Fruit fly (Drosophila melanogaster) S2 (cell line): ENCODE results near the gene CG3119.

ENCODE experiments used
- CG8478 ChIP-seq: fragments of >200 bp; optimal IDR thresholded peaks from 2 replicates; lab custom pipeline; 2018
- CTCF ChIP-seq, 2 experiments: fragments of >200 bp; optimal IDR thresholded peaks; 2 replicates each; lab custom pipeline; 2018

DNA sequence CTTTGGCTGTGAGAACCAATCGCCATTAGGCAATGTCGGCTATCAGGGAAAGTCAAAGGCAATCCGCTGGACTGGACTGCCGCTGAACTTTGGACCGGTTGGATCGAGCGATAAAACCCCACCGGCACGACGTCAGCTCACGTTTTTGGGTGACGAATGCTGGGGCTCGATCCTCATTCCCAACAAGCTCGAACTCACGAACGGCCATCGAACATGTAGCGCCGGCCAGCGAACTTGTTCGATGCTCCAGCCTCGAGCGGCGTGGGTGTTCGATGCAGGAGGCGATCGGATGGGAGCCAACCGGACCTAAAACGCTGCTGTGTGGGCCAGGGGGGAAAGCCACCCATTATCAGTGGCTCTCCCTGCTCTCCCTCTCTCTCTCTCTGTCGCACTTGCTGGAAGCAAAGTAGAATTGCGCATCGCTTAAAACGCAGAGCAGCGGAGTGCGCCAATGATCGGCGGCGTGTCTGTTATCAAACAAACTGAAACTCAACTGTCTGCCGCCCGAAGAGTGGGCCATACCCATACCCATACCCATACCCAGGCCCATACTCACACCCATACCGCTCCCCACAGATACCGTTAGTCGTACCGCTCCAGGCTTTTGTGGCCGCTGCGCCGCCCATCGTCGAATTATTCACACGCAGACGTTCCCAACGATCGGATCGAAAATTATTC is 32.9 kb downstream of the CG3119 start, which contains the start of gene daw:
- TF ChIP-seq CG8478 (lab: Kevin White, UChicago): no peak
- no peak for TF ChIP-seq CTCF (optimal IDR thresholded peaks at IDR 0.05; lab: Kevin White, UChicago)
